Fruit fly (Drosophila melanogaster): ENCODE data around the gene Trhn.

DNA sequence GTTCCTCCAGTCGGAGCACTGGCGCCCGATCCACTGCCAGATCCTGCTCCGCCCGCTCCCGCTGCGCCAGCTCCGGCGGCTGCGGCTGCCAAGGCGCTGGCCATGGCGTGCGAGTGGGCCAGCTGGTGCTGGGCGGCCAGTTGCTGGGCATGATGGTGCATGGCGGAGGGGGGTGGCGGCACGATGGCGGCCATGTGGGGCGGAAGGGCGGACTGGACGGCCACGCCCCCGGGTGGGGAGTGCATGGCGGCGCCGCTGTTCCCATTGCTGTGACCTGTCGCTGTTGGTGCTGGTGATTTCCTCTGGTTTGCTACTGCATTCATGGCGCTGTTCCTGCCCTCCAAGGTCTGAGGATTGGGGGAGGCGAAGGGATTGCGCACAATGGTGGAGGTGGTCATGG is 20.1 kb downstream of the Trhn start:
- no peak for TF ChIP-seq CG6276 (GFP tag; optimal IDR thresholded peaks at IDR 0.05)
- TF ChIP-seq CG3032 (tag; optimal IDR thresholded peaks at IDR 0.05) = no peak
- no peak for TF ChIP-seq Hr4 (GFP tag; optimal IDR thresholded peaks at IDR 0.05)
- TF ChIP-seq CG15336 (GFP tag; IDR thresholded peaks at IDR 0.05) = no peak
- no peak for TF ChIP-seq CG11902 (GFP tag; optimal IDR thresholded peaks at IDR 0.05)
- no peak for TF ChIP-seq Smox (GFP tag; optimal IDR thresholded peaks at IDR 0.05)
- no peak for TF ChIP-seq CG6854 (GFP tag; optimal IDR thresholded peaks at IDR 0.05)
- TF ChIP-seq acj6 (GFP tag; optimal IDR thresholded peaks at IDR 0.05) = no peak
- TF ChIP-seq dac (GFP tag; optimal IDR thresholded peaks at IDR 0.05) = no peak
